Fruit fly (Drosophila melanogaster) whole organism, wandering third instar larva: ENCODE measurements around the gene Ubc84D.
A peak's percentile ranks its signal among the peaks of the same experiment; 100 is the strongest.

Source experiments
- Abd-B ChIP-seq: fragments of >200 bp; optimal IDR thresholded peaks from 2 replicates; lab custom pipeline; 2017; ENCODE audit warnings: missing biosample characterization, missing genetic modification characterization
- CG32264 ChIP-seq: fragments of 200-800 bp; sonication (Bioruptor generic); optimal IDR thresholded peaks from 2 replicates; lab custom pipeline; 2016; ENCODE audit warnings: missing biosample characterization, missing genetic modification characterization
- CG9705 ChIP-seq: fragments of 200-800 bp; sonication (Bioruptor generic); optimal IDR thresholded peaks from 2 replicates; lab custom pipeline; 2018; ENCODE audit warnings: missing biosample characterization, mild to moderate bottlenecking, missing genetic modification characterization
- CrebA ChIP-seq: fragments of 200-800 bp; sonication (Bioruptor generic); optimal IDR thresholded peaks from 2 replicates; lab custom pipeline; 2016; ENCODE audit warnings: missing biosample characterization, mild to moderate bottlenecking, missing genetic modification characterization, borderline replicate concordance
- Dfd ChIP-seq: fragments of >200 bp; optimal IDR thresholded peaks from 2 replicates; lab custom pipeline; 2017; ENCODE audit warnings: missing biosample characterization, missing genetic modification characterization
- Dif ChIP-seq: fragments of 200-275, 200-300 bp; sonication (Bioruptor generic); optimal IDR thresholded peaks from 2 replicates; lab custom pipeline; 2018; ENCODE audit warnings: missing biosample characterization, missing genetic modification characterization; ENCODE audit not compliant: partially characterized antibody
- GATAd ChIP-seq: sonication (Bioruptor generic); optimal IDR thresholded peaks from 2 replicates; lab custom pipeline; 2016; ENCODE audit warnings: missing biosample characterization, missing genetic modification characterization
- HLH106 ChIP-seq: fragments of 200-800 bp; optimal IDR thresholded peaks from 3 replicates; lab custom pipeline; 2019; ENCODE audit warnings: missing biosample characterization, mild to moderate bottlenecking, missing genetic modification characterization, moderate library complexity
- Hnf4 ChIP-seq: fragments of 200-800 bp; sonication (Bioruptor generic); optimal IDR thresholded peaks from 2 replicates; lab custom pipeline; 2016; ENCODE audit warnings: missing biosample characterization, mild to moderate bottlenecking, missing genetic modification characterization
- Hr78 ChIP-seq: fragments of >200 bp; optimal IDR thresholded peaks from 2 replicates; lab custom pipeline; 2017; ENCODE audit warnings: missing biosample characterization, missing genetic modification characterization
- Hr83 ChIP-seq: fragments of 200-300 bp; sonication (Bioruptor generic); optimal IDR thresholded peaks from 2 replicates; lab custom pipeline; 2016; ENCODE audit warnings: missing biosample characterization, mild to moderate bottlenecking, missing genetic modification characterization, moderate library complexity; ENCODE audit not compliant: poor library complexity, severe bottlenecking
- Jra ChIP-seq: sonication (Bioruptor generic); optimal IDR thresholded peaks from 2 replicates; lab custom pipeline; 2016; ENCODE audit warnings: missing biosample characterization, missing genetic modification characterization
- Mio ChIP-seq: sonication (Bioruptor generic); optimal IDR thresholded peaks from 2 replicates; lab custom pipeline; 2016; ENCODE audit warnings: missing biosample characterization, missing genetic modification characterization
- Myc ChIP-seq: fragments of >200 bp; optimal IDR thresholded peaks from 2 replicates; lab custom pipeline; 2017
- N ChIP-seq: fragments of >200 bp; optimal IDR thresholded peaks from 2 replicates; lab custom pipeline; 2018; ENCODE audit warnings: missing biosample characterization, missing external identifiers, missing genetic modification characterization
- OdsH ChIP-seq: fragments of 200-800 bp; sonication (Bioruptor generic); optimal IDR thresholded peaks from 2 replicates; lab custom pipeline; 2016; ENCODE audit warnings: missing biosample characterization, mild to moderate bottlenecking, missing genetic modification characterization
- Rel ChIP-seq, 2 experiments: fragments of 200-800 bp; sonication (Bioruptor generic) in 1 of 2; optimal IDR thresholded peaks; 2 replicates in 1 of 2; 3 replicates in 1 of 2; lab custom pipeline; 2016 to 2019; ENCODE audit warnings: mild to moderate bottlenecking in 2 of 2, missing biosample characterization in 2 of 2, missing genetic modification characterization in 2 of 2, moderate library complexity in 1 of 2
- Sp1 ChIP-seq: fragments of 200-800 bp; sonication (Bioruptor generic); optimal IDR thresholded peaks from 3 replicates; lab custom pipeline; 2019; ENCODE audit warnings: missing biosample characterization, mild to moderate bottlenecking, missing genetic modification characterization, moderate library complexity
- Vsx2 ChIP-seq: fragments of 200-300, 225-300 bp; sonication (Bioruptor generic); optimal IDR thresholded peaks from 2 replicates; lab custom pipeline; 2018; ENCODE audit warnings: missing biosample characterization, missing genetic modification characterization; ENCODE audit not compliant: partially characterized antibody
- br ChIP-seq: fragments of 200-800 bp; sonication (Bioruptor generic); optimal IDR thresholded peaks from 2 replicates; lab custom pipeline; 2016; ENCODE audit warnings: missing biosample characterization, missing genetic modification characterization
- brk ChIP-seq: fragments of 200-800 bp; sonication (Bioruptor generic); optimal IDR thresholded peaks from 2 replicates; lab custom pipeline; 2016; ENCODE audit warnings: missing biosample characterization, mild to moderate bottlenecking, missing genetic modification characterization
- dl ChIP-seq, 2 experiments: fragments of 175-275, 200-275 bp in 1 of 2; fragments of 200-275 bp in 1 of 2; sonication (Bioruptor generic); optimal IDR thresholded peaks; lab custom pipeline; 2018; ENCODE audit warnings: mild to moderate bottlenecking in 2 of 2, missing biosample characterization in 2 of 2, missing genetic modification characterization in 2 of 2, moderate library complexity in 2 of 2; ENCODE audit not compliant: partially characterized antibody in 2 of 2, insufficient read depth in 1 of 2
- dmrt93B ChIP-seq: fragments of 200-800 bp; sonication (Bioruptor generic); optimal IDR thresholded peaks from 2 replicates; lab custom pipeline; 2018; ENCODE audit warnings: missing biosample characterization, mild to moderate bottlenecking, missing genetic modification characterization
- dsf ChIP-seq: sonication (Bioruptor generic); optimal IDR thresholded peaks from 2 replicates; lab custom pipeline; 2016; ENCODE audit warnings: missing biosample characterization, missing genetic modification characterization, borderline replicate concordance
- ey ChIP-seq: fragments of 200-800 bp; sonication (Bioruptor generic); optimal IDR thresholded peaks from 2 replicates; lab custom pipeline; 2016; ENCODE audit warnings: missing biosample characterization, missing genetic modification characterization
- foxo ChIP-seq, 2 experiments: fragments of 200-800 bp; sonication (Bioruptor generic); optimal IDR thresholded peaks; 2 replicates in 1 of 2; 3 replicates in 1 of 2; lab custom pipeline; 2016 to 2017; ENCODE audit warnings: missing biosample characterization in 2 of 2, missing genetic modification characterization in 2 of 2
- fru ChIP-seq: fragments of 200-800 bp; sonication (Bioruptor generic); optimal IDR thresholded peaks from 3 replicates; lab custom pipeline; 2016; ENCODE audit warnings: missing biosample characterization, mild to moderate bottlenecking, missing genetic modification characterization
- h ChIP-seq: fragments of 200-800 bp; sonication (Bioruptor generic); optimal IDR thresholded peaks from 3 replicates; lab custom pipeline; 2016; ENCODE audit warnings: missing biosample characterization, mild to moderate bottlenecking, missing genetic modification characterization
- jim ChIP-seq: fragments of 175-275, 200-325 bp; sonication (Bioruptor generic); optimal IDR thresholded peaks from 2 replicates; lab custom pipeline; 2016; ENCODE audit warnings: missing biosample characterization, mild to moderate bottlenecking, missing genetic modification characterization
- lola ChIP-seq: fragments of >200 bp; optimal IDR thresholded peaks from 2 replicates; lab custom pipeline; 2017; ENCODE audit warnings: missing biosample characterization, missing genetic modification characterization
- pan ChIP-seq: fragments of >200 bp; optimal IDR thresholded peaks from 2 replicates; lab custom pipeline; 2017
- psq ChIP-seq: fragments of 200-800 bp; sonication (Bioruptor generic); optimal IDR thresholded peaks from 3 replicates; lab custom pipeline; 2017; ENCODE audit warnings: missing biosample characterization, mild to moderate bottlenecking, missing genetic modification characterization, moderate library complexity
- rgr ChIP-seq: fragments of 200-800 bp; sonication (Bioruptor generic); optimal IDR thresholded peaks from 3 replicates; lab custom pipeline; 2016; ENCODE audit warnings: missing biosample characterization, mild to moderate bottlenecking, missing genetic modification characterization
- sage ChIP-seq: fragments of 200-800 bp; sonication (Bioruptor generic); optimal IDR thresholded peaks from 2 replicates; lab custom pipeline; 2016; ENCODE audit warnings: missing biosample characterization, mild to moderate bottlenecking, missing genetic modification characterization
- sv ChIP-seq: fragments of 200-800 bp; sonication (Bioruptor generic); optimal IDR thresholded peaks from 3 replicates; lab custom pipeline; 2016; ENCODE audit warnings: missing biosample characterization, missing genetic modification characterization
- tai ChIP-seq: sonication (Bioruptor generic); optimal IDR thresholded peaks from 2 replicates; lab custom pipeline; 2016; ENCODE audit warnings: missing biosample characterization, missing genetic modification characterization
- usp ChIP-seq: fragments of >200 bp; optimal IDR thresholded peaks from 2 replicates; lab custom pipeline; 2017; ENCODE audit warnings: missing biosample characterization, missing genetic modification characterization
- woc ChIP-seq: sonication (Bioruptor generic); optimal IDR thresholded peaks from 2 replicates; lab custom pipeline; 2016; ENCODE audit warnings: missing biosample characterization, mild to moderate bottlenecking, missing genetic modification characterization

The Ubc84D gene

dm6 chr3R:7475708-7476107 is 43.5 kb downstream of the Ubc84D start:
- TF ChIP-seq dmrt93B (GFP tag; lab: Kevin White, UChicago), result no peak
- no peak for TF ChIP-seq Rel (GFP tag; optimal IDR thresholded peaks at IDR 0.05; lab: Kevin White, UChicago)
- TF ChIP-seq Rel (tag; optimal IDR thresholded peaks at IDR 0.05; lab: Kevin White, UChicago), result peak; percentile 72
- no peak for TF ChIP-seq Dif

- TF ChIP-seq CG32264 (GFP tag; lab: Kevin White, UChicago) (no peak), ey (GFP tag; lab: Kevin White, UChicago) (peak; percentile 32), CG9705 (GFP tag; lab: Kevin White, UChicago) (peak; percentile 89), Dfd (GFP tag; lab: Kevin White, UChicago) (peak; percentile 54), sage (GFP tag; lab: Kevin White, UChicago) (no peak), sv (GFP tag; lab: Kevin White, UChicago) (no peak), OdsH (GFP tag; lab: Kevin White, UChicago) (peak; percentile 31), CrebA (GFP tag; lab: Kevin White, UChicago) (peak; percentile 28), foxo (GFP tag; optimal IDR thresholded peaks at IDR 0.05; lab: Kevin White, UChicago) (peak in 1 of 2 experiments; percentile 62), br (GFP tag; lab: Kevin White, UChicago) (peak; percentile 82), Hr78 (no peak), Hr83 (GFP tag; lab: Kevin White, UChicago) (peak; percentile 82), HLH106 (tag; lab: Kevin White, UChicago) (peak; percentile 65), jim (peak; percentile 74), h (GFP tag; lab: Kevin White, UChicago) (peak; percentile 77), lola (GFP tag; lab: Kevin White, UChicago) (no peak), psq (peak; percentile 46), fru (GFP tag; lab: Kevin White, UChicago) (peak; percentile 96), Mio (GFP tag; lab: Kevin White, UChicago) (no peak), Myc (no peak), dl (GFP tag; optimal IDR thresholded peaks at IDR 0.05; lab: Kevin White, UChicago; ENCODE audit: insufficient read depth in 1 of 2, partially characterized antibody in 2 of 2) (peak; percentile 14 to 42), rgr (peak; percentile 58), Jra (peak; percentile 6), Sp1 (peak; percentile 83), Dif (peak; percentile 73), pan (lab: Kevin White, UChicago) (no peak), Hnf4 (GFP tag; lab: Kevin White, UChicago) (peak; percentile 59), Rel (GFP tag; optimal IDR thresholded peaks at IDR 0.05; lab: Kevin White, UChicago) (no peak), Rel (tag; optimal IDR thresholded peaks at IDR 0.05; lab: Kevin White, UChicago) (peak; percentile 97), dmrt93B (GFP tag; lab: Kevin White, UChicago) (peak; percentile 26)
Measured at dm6 chr3R:7474616-7475120, 44.6 kb downstream of the Ubc84D start.

dm6 chr3R:7473767-7474254 is 45.4 kb downstream of the Ubc84D start, which contains the start of gene CG1142:
Gene CG1142 (minus strand): TSS chr3R:7473781.
- TF ChIP-seq HLH106 (tag; lab: Kevin White, UChicago), result peak; percentile 99
- TF ChIP-seq jim, result no peak
- TF ChIP-seq woc, result peak; percentile 91
- TF ChIP-seq Hr78, result no peak
- TF ChIP-seq Vsx2 (GFP tag; lab: Kevin White, UChicago), result no peak
- peak; percentile 95 for TF ChIP-seq br (GFP tag; lab: Kevin White, UChicago)
- TF ChIP-seq CG9705 (GFP tag; lab: Kevin White, UChicago), result peak; percentile 96
- TF ChIP-seq dmrt93B (GFP tag; lab: Kevin White, UChicago), result peak; percentile 94
- peak; percentile 96 for TF ChIP-seq OdsH (GFP tag; lab: Kevin White, UChicago)
- no peak for TF ChIP-seq usp (GFP tag; lab: Kevin White, UChicago)
- TF ChIP-seq Myc, result no peak
- TF ChIP-seq CG32264 (GFP tag; lab: Kevin White, UChicago), result peak; percentile 89
- TF ChIP-seq ey (GFP tag; lab: Kevin White, UChicago), result peak; percentile 96
- TF ChIP-seq dsf, result peak; percentile 87
- peak; percentile 91 for TF ChIP-seq sage (GFP tag; lab: Kevin White, UChicago)
- TF ChIP-seq sv (GFP tag; lab: Kevin White, UChicago), result peak; percentile 96
- no peak for TF ChIP-seq lola (GFP tag; lab: Kevin White, UChicago)
- peak; percentile 95 for TF ChIP-seq tai (GFP tag; lab: Kevin White, UChicago)
- TF ChIP-seq Sp1, result peak; percentile 99
- peak; percentile 85 to 97 for TF ChIP-seq foxo (GFP tag; optimal IDR thresholded peaks at IDR 0.05; lab: Kevin White, UChicago)
- TF ChIP-seq Jra, result peak; percentile 92
- TF ChIP-seq psq, result peak; percentile 94
- no peak for TF ChIP-seq Abd-B (GFP tag; lab: Kevin White, UChicago)
- TF ChIP-seq fru (GFP tag; lab: Kevin White, UChicago), result peak; percentile 96
- no peak for TF ChIP-seq N (GFP tag; lab: Kevin White, UChicago)
- TF ChIP-seq dl (GFP tag; optimal IDR thresholded peaks at IDR 0.05; lab: Kevin White, UChicago; ENCODE audit: insufficient read depth in 1 of 2, partially characterized antibody in 2 of 2), result no peak
- TF ChIP-seq rgr, result peak; percentile 98
- peak; percentile 58 for TF ChIP-seq Dfd (GFP tag; lab: Kevin White, UChicago)
- TF ChIP-seq Rel (GFP tag; optimal IDR thresholded peaks at IDR 0.05; lab: Kevin White, UChicago), result peak; percentile 13
- peak; percentile 89 for TF ChIP-seq Rel (tag; optimal IDR thresholded peaks at IDR 0.05; lab: Kevin White, UChicago)
- peak; percentile 88 for TF ChIP-seq Hr83 (GFP tag; lab: Kevin White, UChicago)
- TF ChIP-seq pan (lab: Kevin White, UChicago), result no peak
- TF ChIP-seq GATAd (GFP tag; lab: Kevin White, UChicago), result peak; percentile 89
- TF ChIP-seq h (GFP tag; lab: Kevin White, UChicago), result peak; percentile 96
- peak; percentile 82 for TF ChIP-seq CrebA (GFP tag; lab: Kevin White, UChicago)
- no peak for TF ChIP-seq Dif
- peak; percentile 93 for TF ChIP-seq brk (GFP tag; lab: Kevin White, UChicago)
- peak; percentile 96 for TF ChIP-seq Hnf4 (GFP tag; lab: Kevin White, UChicago)
- TF ChIP-seq Mio (GFP tag; lab: Kevin White, UChicago), result peak; percentile 84
